Fruit fly (Drosophila melanogaster) whole organism, pupa: Measurements from ENCODE around the gene His2Av.
A peak's percentile ranks its signal among the peaks of the same experiment; 100 is the strongest.

ENCODE experiments used
- CG10348 ChIP-seq: fragments of 200-800 bp; sonication (Bioruptor generic); IDR thresholded peaks from 2 replicates; pipeline ENCODE4 v1.3.6; 2022; ENCODE audit warnings: missing biosample characterization, missing genetic modification characterization
- CG12605 ChIP-seq: fragments of 200-800 bp; sonication (Bioruptor generic); IDR thresholded peaks from 2 replicates; pipeline ENCODE4 v1.3.6; 2022; ENCODE audit warnings: missing biosample characterization, missing genetic modification characterization
- CG13204 ChIP-seq: fragments of 200-800 bp; sonication (Bioruptor generic); optimal IDR thresholded peaks from 2 replicates; lab custom pipeline; 2018; ENCODE audit warnings: missing biosample characterization, mild to moderate bottlenecking, missing genetic modification characterization, moderate library complexity
- CG14655 ChIP-seq: fragments of 200-800 bp; sonication (Bioruptor generic); optimal IDR thresholded peaks from 3 replicates; lab custom pipeline; 2017; ENCODE audit warnings: mild to moderate bottlenecking, missing biosample characterization, missing genetic modification reagents, missing genetic modification characterization
- CG15710 ChIP-seq: fragments of 200-800 bp; sonication (Bioruptor generic); optimal IDR thresholded peaks from 2 replicates; lab custom pipeline; 2018; ENCODE audit warnings: missing biosample characterization, mild to moderate bottlenecking, missing genetic modification characterization, moderate library complexity
- CG17806 ChIP-seq: fragments of 200-800 bp; sonication (Bioruptor generic); optimal IDR thresholded peaks from 2 replicates; lab custom pipeline; 2018; ENCODE audit warnings: missing biosample characterization, mild to moderate bottlenecking, missing genetic modification characterization, moderate library complexity
- CG32121 ChIP-seq: fragments of 200-800 bp; sonication (Bioruptor generic); IDR thresholded peaks from 2 replicates; pipeline ENCODE4 v1.3.6; 2022; ENCODE audit warnings: missing biosample characterization, missing genetic modification characterization
- CG34367 ChIP-seq: fragments of 200-800 bp; sonication (Bioruptor generic); optimal IDR thresholded peaks from 2 replicates; lab custom pipeline; 2018; ENCODE audit warnings: missing biosample characterization, mild to moderate bottlenecking, missing genetic modification characterization
- CG4496 ChIP-seq: fragments of 200-800 bp; sonication (Bioruptor generic); IDR thresholded peaks from 3 replicates; pipeline ENCODE4 v1.3.6; 2022; ENCODE audit warnings: missing biosample characterization, missing genetic modification characterization
- CG8159 ChIP-seq: fragments of 200-800 bp; sonication (Bioruptor generic); optimal IDR thresholded peaks from 3 replicates; lab custom pipeline; 2018; ENCODE audit warnings: missing biosample characterization, mild to moderate bottlenecking, missing genetic modification characterization, moderate library complexity
- CG8301 ChIP-seq: fragments of 200-800 bp; sonication (Bioruptor generic); optimal IDR thresholded peaks from 2 replicates; lab custom pipeline; 2018; ENCODE audit warnings: missing biosample characterization, mild to moderate bottlenecking, missing genetic modification characterization
- CG9948 ChIP-seq: fragments of 200-800 bp; sonication (Bioruptor generic); optimal IDR thresholded peaks from 2 replicates; lab custom pipeline; 2018; ENCODE audit warnings: missing biosample characterization, mild to moderate bottlenecking, missing genetic modification characterization, moderate library complexity
- D1 ChIP-seq: fragments of 200-800 bp; sonication (Bioruptor generic); optimal IDR thresholded peaks from 2 replicates; lab custom pipeline; 2018; ENCODE audit warnings: missing biosample characterization, mild to moderate bottlenecking, missing genetic modification characterization, moderate library complexity
- EcR ChIP-seq: fragments of 200-800 bp; sonication (Bioruptor generic); optimal IDR thresholded peaks from 3 replicates; lab custom pipeline; 2019; ENCODE audit warnings: missing biosample characterization, missing genetic modification characterization, mild to moderate bottlenecking, moderate library complexity, missing genetic modification reagents
- Ets98B ChIP-seq: fragments of 200-800 bp; sonication (Bioruptor generic); IDR thresholded peaks from 2 replicates; pipeline ENCODE4 v1.3.6; 2022; ENCODE audit warnings: missing biosample characterization, missing genetic modification characterization
- Pif1A ChIP-seq: fragments of 200-800 bp; sonication (Bioruptor generic); optimal IDR thresholded peaks from 3 replicates; lab custom pipeline; 2016; ENCODE audit warnings: missing biosample characterization, missing genetic modification characterization
- Pif1B ChIP-seq: fragments of 200-800 bp; sonication (Bioruptor generic); optimal IDR thresholded peaks from 3 replicates; lab custom pipeline; 2016; ENCODE audit warnings: missing biosample characterization, missing genetic modification characterization
- Snoo ChIP-seq: fragments of 200-800 bp; sonication (Bioruptor generic); optimal IDR thresholded peaks from 3 replicates; lab custom pipeline; 2017; ENCODE audit warnings: missing biosample characterization, mild to moderate bottlenecking, missing genetic modification characterization, inconsistent platforms
- fd96Ca ChIP-seq: fragments of 200-800 bp; sonication (Bioruptor generic); IDR thresholded peaks from 3 replicates; pipeline ENCODE4 v1.3.6; 2022; ENCODE audit warnings: missing biosample characterization, missing genetic modification characterization
- gl ChIP-seq: fragments of 200-800 bp; sonication (Bioruptor generic); optimal IDR thresholded peaks from 2 replicates; lab custom pipeline; 2018; ENCODE audit warnings: missing biosample characterization, mild to moderate bottlenecking, missing genetic modification characterization
- rn ChIP-seq: fragments of 200-800 bp; sonication (Bioruptor generic); IDR thresholded peaks from 2 replicates; pipeline ENCODE4 v1.3.6; 2022; ENCODE audit warnings: missing biosample characterization, missing genetic modification characterization

Gene His2Av

dm6 chr3R:26893621-26894316, 27.0 kb downstream of the His2Av start:
- TF ChIP-seq Pif1B (GFP tag; lab: Kevin White, UChicago) (no peak), CG14655 (peak; percentile 82), D1 (tag; lab: Kevin White, UChicago) (no peak), gl (tag; lab: Kevin White, UChicago) (no peak), CG17806 (tag; lab: Kevin White, UChicago) (peak; percentile 38), CG32121 (GFP tag; lab: Robert Waterston, UW) (no peak), Ets98B (peak; percentile 30; the same call in 1 of the 2 replicates), EcR (peak; percentile 78), CG8159 (tag; lab: Kevin White, UChicago) (peak; percentile 43), Snoo (tag; lab: Kevin White, UChicago) (peak; percentile 18), rn (GFP tag; lab: Robert Waterston, UW) (no peak), fd96Ca (GFP tag; lab: Robert Waterston, UW) (peak; percentile 52; the same call in 1 of the 3 replicates), CG15710 (tag; lab: Kevin White, UChicago) (peak; percentile 29), CG10348 (GFP tag; lab: Robert Waterston, UW) (no peak), CG13204 (no peak), CG12605 (GFP tag; lab: Robert Waterston, UW) (peak; percentile 25; the same call in 1 of the 2 replicates), CG34367 (tag; lab: Kevin White, UChicago) (peak; percentile 13), Pif1A (GFP tag; lab: Kevin White, UChicago) (peak; percentile 40), CG8301 (tag; lab: Kevin White, UChicago) (peak; percentile 80), CG9948 (tag; lab: Kevin White, UChicago) (peak; percentile 42), CG4496 (GFP tag; lab: Robert Waterston, UW) (no peak)

DNA sequence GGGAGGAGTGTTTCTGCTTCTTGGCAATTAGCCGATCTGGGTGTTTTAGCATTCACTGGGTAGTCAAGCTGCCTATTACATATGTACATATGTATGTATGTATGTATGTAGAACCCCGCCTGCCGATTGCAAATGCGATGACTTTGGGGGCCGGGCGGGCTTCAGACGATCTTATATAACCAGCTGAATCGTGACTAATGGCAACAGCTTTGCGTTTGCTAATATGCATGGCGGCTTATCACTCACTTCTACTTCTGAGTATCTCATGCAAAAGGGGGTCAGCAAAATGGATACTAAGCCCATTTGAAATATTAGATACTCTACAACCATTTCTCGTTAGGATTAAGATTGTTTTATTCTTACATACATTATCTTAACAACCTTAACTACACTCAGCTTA, 29.5 kb downstream of the His2Av start:
- TF ChIP-seq CG9948 (tag; lab: Kevin White, UChicago) = no peak
- no peak for TF ChIP-seq CG13204
- no peak for TF ChIP-seq Pif1A (GFP tag; lab: Kevin White, UChicago)
- TF ChIP-seq CG8159 (tag; lab: Kevin White, UChicago) = no peak
- no peak for TF ChIP-seq rn (GFP tag; lab: Robert Waterston, UW)
- no peak for TF ChIP-seq CG32121 (GFP tag; lab: Robert Waterston, UW)
- TF ChIP-seq CG10348 (GFP tag; lab: Robert Waterston, UW) = no peak
- no peak for TF ChIP-seq fd96Ca (GFP tag; lab: Robert Waterston, UW)
- TF ChIP-seq gl (tag; lab: Kevin White, UChicago) = no peak

DNA sequence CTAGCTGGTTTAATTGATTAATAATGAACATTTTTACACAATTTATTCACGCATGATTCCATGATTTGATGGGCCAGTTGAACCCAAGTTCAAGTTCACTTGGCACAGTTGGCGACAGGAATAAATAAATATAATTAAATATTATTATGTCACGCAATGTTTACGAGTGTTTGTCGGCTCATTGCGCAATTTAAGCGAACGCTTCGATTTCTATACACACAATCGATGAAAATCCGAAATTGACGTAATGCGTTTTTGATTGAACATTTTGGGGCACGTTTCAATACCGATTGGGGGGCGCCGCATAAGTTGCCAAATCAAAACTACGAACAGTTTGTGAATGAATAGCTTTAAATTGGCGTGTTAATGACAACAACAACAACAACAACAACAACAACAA, 30.6 kb downstream of the His2Av start:
- TF ChIP-seq fd96Ca (GFP tag; lab: Robert Waterston, UW) = no peak
- TF ChIP-seq rn (GFP tag; lab: Robert Waterston, UW) = no peak
- no peak for TF ChIP-seq CG4496 (GFP tag; lab: Robert Waterston, UW)
- no peak for TF ChIP-seq CG8301 (tag; lab: Kevin White, UChicago)
- no peak for TF ChIP-seq gl (tag; lab: Kevin White, UChicago)
- TF ChIP-seq CG8159 (tag; lab: Kevin White, UChicago) = no peak
- no peak for TF ChIP-seq CG17806 (tag; lab: Kevin White, UChicago)
- no peak for TF ChIP-seq CG15710 (tag; lab: Kevin White, UChicago)
- no peak for TF ChIP-seq CG14655
- no peak for TF ChIP-seq CG9948 (tag; lab: Kevin White, UChicago)
- TF ChIP-seq CG10348 (GFP tag; lab: Robert Waterston, UW) = no peak
- TF ChIP-seq Pif1A (GFP tag; lab: Kevin White, UChicago) = no peak
- TF ChIP-seq Pif1B (GFP tag; lab: Kevin White, UChicago) = no peak
- TF ChIP-seq EcR = no peak
- TF ChIP-seq Snoo (tag; lab: Kevin White, UChicago) = no peak
- no peak for TF ChIP-seq CG13204
- TF ChIP-seq D1 (tag; lab: Kevin White, UChicago) = no peak
- TF ChIP-seq CG32121 (GFP tag; lab: Robert Waterston, UW) = no peak
- TF ChIP-seq CG34367 (tag; lab: Kevin White, UChicago) = no peak

DNA sequence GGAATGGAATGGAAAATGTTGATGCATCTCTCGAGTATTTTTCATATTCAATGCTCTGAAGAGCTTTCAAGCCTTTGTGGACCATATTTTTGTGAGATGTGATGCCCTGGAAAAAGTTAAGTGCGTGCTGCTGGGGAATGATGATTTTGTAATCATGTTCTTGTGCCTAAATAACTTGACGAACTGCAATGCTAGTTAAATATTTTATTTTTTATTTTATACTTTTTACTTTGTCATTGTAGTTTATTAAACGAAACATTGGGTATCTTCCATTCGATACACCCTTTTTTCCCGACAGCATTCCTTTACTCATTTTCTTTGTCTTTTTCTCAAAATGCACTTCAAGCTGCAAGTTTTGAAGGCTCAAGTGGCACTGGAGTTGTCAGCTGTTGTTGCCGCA, 33.3 kb downstream of the His2Av start:
- TF ChIP-seq CG10348 (GFP tag; lab: Robert Waterston, UW) (no peak), CG12605 (GFP tag; lab: Robert Waterston, UW) (0 out of 2 replicates have a peak, but pooled peaks have one; percentile 36), CG15710 (tag; lab: Kevin White, UChicago) (peak; percentile 36), EcR (no peak), CG4496 (GFP tag; lab: Robert Waterston, UW) (peak; percentile 73), Ets98B (peak; percentile 68), CG8159 (tag; lab: Kevin White, UChicago) (peak; percentile 47), gl (tag; lab: Kevin White, UChicago) (no peak), Pif1A (GFP tag; lab: Kevin White, UChicago) (peak; percentile 58), Pif1B (GFP tag; lab: Kevin White, UChicago) (peak; percentile 55), CG34367 (tag; lab: Kevin White, UChicago) (peak; percentile 0), CG32121 (GFP tag; lab: Robert Waterston, UW) (0 out of 2 replicates have a peak, but pooled peaks have one; percentile 48), CG8301 (tag; lab: Kevin White, UChicago) (peak; percentile 37), fd96Ca (GFP tag; lab: Robert Waterston, UW) (no peak), Snoo (tag; lab: Kevin White, UChicago) (no peak), CG13204 (no peak), CG14655 (peak; percentile 48), D1 (tag; lab: Kevin White, UChicago) (no peak), CG17806 (tag; lab: Kevin White, UChicago) (peak; percentile 42), CG9948 (tag; lab: Kevin White, UChicago) (peak; percentile 20), rn (GFP tag; lab: Robert Waterston, UW) (0 out of 2 replicates have a peak, but pooled peaks have one; percentile 3)
